Fruit fly (Drosophila melanogaster): ENCODE results near the gene Hrb87F.

DNA sequence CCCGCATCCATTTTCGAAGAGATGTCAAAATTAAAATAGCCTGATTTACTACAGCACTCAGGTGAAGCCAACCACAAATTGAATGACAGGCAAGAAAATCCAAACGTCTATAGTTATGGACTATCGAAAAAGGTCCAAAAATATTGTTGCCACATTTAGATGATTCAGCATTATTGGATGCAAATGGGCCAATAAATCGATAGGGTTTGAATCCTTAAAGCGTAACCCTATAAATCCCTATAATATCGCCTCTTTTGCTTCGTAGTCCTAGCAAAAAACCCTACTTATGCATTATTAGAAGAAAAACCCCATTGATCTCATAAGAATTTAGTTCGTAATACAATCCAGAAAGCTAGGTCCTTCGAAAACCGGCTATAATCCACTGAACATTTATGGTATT lies 4.0 kb downstream of the Hrb87F start, which contains the start of gene Rbp4:
- TF ChIP-seq CG8478 (optimal IDR thresholded peaks at IDR 0.05): no peak
- no peak for TF ChIP-seq CTCF (optimal IDR thresholded peaks at IDR 0.05)
